Worm (Caenorhabditis elegans) whole organism, late embryonic: ENCODE results near the gene npr-28.

ENCODE experiments used
- K02D7.2 ChIP-seq: sonication (generic microtip); optimal IDR thresholded peaks from 2 replicates; lab custom pipeline; 2017; ENCODE audit warnings: mild to moderate bottlenecking, missing genetic modification characterization, missing compliant biosample characterization
- ets-4 ChIP-seq: sonication (generic microtip); optimal IDR thresholded peaks from 2 replicates; lab custom pipeline; 2016; ENCODE audit warnings: missing genetic modification characterization, missing compliant biosample characterization
- pros-1 ChIP-seq: fragments of 150-350 bp; optimal IDR thresholded peaks from 2 replicates; lab custom pipeline; 2014; ENCODE audit warnings: missing biosample characterization, missing genetic modification reagents, missing genetic modification characterization
- rnt-1 ChIP-seq: sonication (generic microtip); optimal IDR thresholded peaks from 2 replicates; lab custom pipeline; 2016; ENCODE audit warnings: missing genetic modification characterization, missing compliant biosample characterization

- TF ChIP-seq ets-4 (tag; lab: Kevin White, UChicago) (no peak), K02D7.2 (tag; lab: Kevin White, UChicago) (no peak), pros-1 (tag; lab: Kevin White, UChicago) (no peak), rnt-1 (tag; lab: Kevin White, UChicago) (no peak)
Measured at ce11 chrX:8340393-8340792, 10.5 kb downstream of the npr-28 start, which contains the start of gene F55E10.2.
